Worm (Caenorhabditis elegans): ENCODE results near the gene W05H9.2.
A peak's percentile ranks its signal among the peaks of the same experiment; 100 is the strongest.

DNA sequence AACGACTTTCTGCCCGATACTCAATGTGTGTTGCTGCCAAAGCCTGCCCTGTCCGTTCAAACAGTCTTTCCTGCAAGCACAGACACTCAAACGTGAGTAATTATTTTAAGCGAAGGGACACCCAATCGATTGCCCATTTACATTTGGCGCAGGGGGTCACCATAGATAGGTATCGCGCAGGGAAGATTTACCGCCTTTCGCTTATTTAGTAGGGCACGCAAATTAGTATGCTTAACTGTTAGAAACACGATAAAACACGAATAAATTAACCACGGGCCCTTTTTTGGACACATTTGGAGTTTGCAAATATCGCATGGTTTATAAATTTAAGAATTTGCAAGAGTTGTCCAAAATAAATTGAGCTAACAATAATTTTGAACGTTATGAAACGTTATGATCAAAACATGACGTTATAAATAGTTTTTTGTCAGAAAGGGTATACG, 29.6 kb downstream of the W05H9.2 start:
- peak; percentile 98 for TF ChIP-seq aly-2 (tag; optimal IDR thresholded peaks at IDR 0.05)
- TF ChIP-seq elt-1 (tag; optimal IDR thresholded peaks at IDR 0.05) = peak; percentile 90
- TF ChIP-seq nhr-76 (tag; optimal IDR thresholded peaks at IDR 0.05) = peak; percentile 82
- TF ChIP-seq egl-27 (tag; optimal IDR thresholded peaks at IDR 0.05) = peak; percentile 89
- TF ChIP-seq tbx-2 (tag; optimal IDR thresholded peaks at IDR 0.05) = peak; percentile 99
- peak; percentile 91 for TF ChIP-seq pqm-1 (tag; optimal IDR thresholded peaks at IDR 0.05)
- peak; percentile 85 for TF ChIP-seq mdl-1 (tag; optimal IDR thresholded peaks at IDR 0.05)
- peak; percentile 89 for TF ChIP-seq nhr-237 (tag; optimal IDR thresholded peaks at IDR 0.05)
- TF ChIP-seq hmg-11 (tag; optimal IDR thresholded peaks at IDR 0.05) = peak; percentile 98
- TF ChIP-seq ceh-82 (tag; optimal IDR thresholded peaks at IDR 0.05) = peak; percentile 98
- TF ChIP-seq elt-3 (tag; optimal IDR thresholded peaks at IDR 0.05) = peak; percentile 94 to 99 (median 97)

All from whole organism, L3 larva.